Worm (Caenorhabditis elegans) whole organism, L3 larva: ENCODE results near the gene scl-9.

Source experiments
- mdl-1 ChIP-seq: fragments of 150-350 bp; optimal IDR thresholded peaks from 2 replicates; lab custom pipeline; 2014; ENCODE audit warnings: missing biosample characterization, missing genetic modification characterization
- nhr-11 ChIP-seq: fragments of 150-350 bp; optimal IDR thresholded peaks from 2 replicates; lab custom pipeline; 2014; ENCODE audit warnings: missing biosample characterization, missing genetic modification characterization
- nhr-23 ChIP-seq: fragments of 150-350 bp; optimal IDR thresholded peaks from 2 replicates; lab custom pipeline; 2014; ENCODE audit warnings: missing biosample characterization, missing genetic modification reagents, missing genetic modification characterization
- nhr-76 ChIP-seq: fragments of 150-350 bp; sonication (generic microtip); optimal IDR thresholded peaks from 5 replicates; lab custom pipeline; 2014; ENCODE audit warnings: missing biosample characterization, missing genetic modification characterization
- unc-39 ChIP-seq: sonication (generic microtip); optimal IDR thresholded peaks from 4 replicates; lab custom pipeline; 2017; ENCODE audit warnings: missing biosample characterization, missing genetic modification characterization

DNA sequence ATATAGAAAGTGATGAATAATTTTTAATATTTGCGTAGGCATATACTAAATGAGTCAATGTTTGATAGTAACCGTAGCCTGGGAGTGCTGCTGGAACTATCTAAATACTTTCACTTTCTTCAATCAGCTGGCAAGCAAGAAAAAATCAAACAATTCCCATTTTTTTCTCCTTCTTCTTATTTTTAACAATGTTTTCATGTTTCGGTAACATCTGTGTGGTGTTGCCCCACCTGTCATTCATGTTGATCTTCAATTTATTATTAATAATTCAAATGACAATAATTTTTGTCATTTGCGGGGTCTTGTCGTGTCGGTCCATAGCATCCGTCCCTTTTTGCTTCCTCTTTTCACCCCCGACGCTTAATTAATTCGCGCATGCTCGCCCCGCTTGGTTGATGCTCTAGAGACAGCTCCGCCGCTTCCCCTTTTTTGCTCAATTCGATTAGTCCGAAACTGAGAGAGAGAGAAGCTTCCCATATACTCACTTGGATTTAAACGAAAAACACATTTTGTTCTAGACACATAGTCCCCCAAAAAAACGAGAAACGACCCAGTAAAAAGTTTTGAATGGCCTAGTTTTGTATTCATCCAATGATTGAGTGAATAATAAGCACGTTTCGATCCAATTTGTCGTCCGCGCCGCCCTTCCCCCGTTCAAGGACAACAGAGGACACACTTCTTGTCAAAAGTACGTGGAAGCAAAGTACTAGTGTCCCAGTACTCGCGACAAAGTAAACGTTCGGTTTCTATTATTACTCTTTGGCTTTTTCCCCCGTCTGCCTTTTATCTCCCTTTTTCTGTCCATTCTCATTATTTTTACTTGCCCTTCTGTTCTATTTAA lies 18.9 kb upstream of the scl-9 start:
- no peak for TF ChIP-seq nhr-76 (tag; lab: Kevin White, UChicago)
- TF ChIP-seq unc-39: no peak
- no peak for TF ChIP-seq mdl-1
- TF ChIP-seq nhr-23 (tag; lab: Kevin White, UChicago): no peak
- no peak for TF ChIP-seq nhr-11 (tag; lab: Kevin White, UChicago)
